Worm (Caenorhabditis elegans) whole organism, late embryonic: Measurements from ENCODE around the gene rabx-5.

Experiments used
- C08G9.2 ChIP-seq: sonication (generic microtip); optimal IDR thresholded peaks from 2 replicates; lab custom pipeline; 2016; ENCODE audit warnings: mild to moderate bottlenecking, missing genetic modification characterization, moderate library complexity, missing compliant biosample characterization
- K02D7.2 ChIP-seq: sonication (generic microtip); optimal IDR thresholded peaks from 2 replicates; lab custom pipeline; 2017; ENCODE audit warnings: mild to moderate bottlenecking, missing genetic modification characterization, missing compliant biosample characterization
- ahr-1 ChIP-seq: sonication (generic microtip); optimal IDR thresholded peaks from 2 replicates; lab custom pipeline; 2016; ENCODE audit warnings: missing genetic modification characterization, missing compliant biosample characterization
- ceh-14 ChIP-seq: sonication (generic microtip); optimal IDR thresholded peaks from 2 replicates; lab custom pipeline; 2016; ENCODE audit warnings: missing genotype, missing genetic modification characterization, missing compliant biosample characterization
- ceh-18 ChIP-seq: sonication (generic microtip); optimal IDR thresholded peaks from 2 replicates; lab custom pipeline; 2016; ENCODE audit warnings: missing genetic modification characterization, missing compliant biosample characterization
- ceh-19 ChIP-seq: fragments of 200-800 bp; sonication (Bioruptor generic); optimal IDR thresholded peaks from 2 replicates; lab custom pipeline; 2018; ENCODE audit warnings: mild to moderate bottlenecking, missing genetic modification characterization, missing compliant biosample characterization
- ceh-2 ChIP-seq: sonication (generic microtip); optimal IDR thresholded peaks from 2 replicates; lab custom pipeline; 2016; ENCODE audit warnings: missing genotype, missing genetic modification characterization, missing compliant biosample characterization
- ceh-24 ChIP-seq: sonication (generic microtip); optimal IDR thresholded peaks from 2 replicates; lab custom pipeline; 2016; ENCODE audit warnings: mild to moderate bottlenecking, missing genetic modification characterization, missing compliant biosample characterization
- ceh-30 ChIP-seq: fragments of 150-350 bp; optimal IDR thresholded peaks from 2 replicates; lab custom pipeline; 2014; ENCODE audit warnings: missing biosample characterization, missing genetic modification characterization
- ceh-31 ChIP-seq: sonication (generic microtip); optimal IDR thresholded peaks from 2 replicates; lab custom pipeline; 2016; ENCODE audit warnings: missing genetic modification characterization, missing compliant biosample characterization
- ceh-34 ChIP-seq: sonication (generic microtip); optimal IDR thresholded peaks from 2 replicates; lab custom pipeline; 2016; ENCODE audit warnings: mild to moderate bottlenecking, missing genetic modification characterization, missing compliant biosample characterization
- ceh-45 ChIP-seq: fragments of 200-800 bp; sonication (Bioruptor generic); IDR thresholded peaks from 2 replicates; pipeline ENCODE4 v1.3.6; 2022; ENCODE audit warnings: missing genetic modification reagents, missing genetic modification characterization, missing compliant biosample characterization
- ceh-48 ChIP-seq: sonication (generic microtip); optimal IDR thresholded peaks from 2 replicates; lab custom pipeline; 2016; ENCODE audit warnings: missing genetic modification characterization, inconsistent platforms, missing compliant biosample characterization
- ceh-6 ChIP-seq: fragments of 200-800 bp; sonication (Bioruptor generic); optimal IDR thresholded peaks from 2 replicates; lab custom pipeline; 2018; ENCODE audit warnings: mild to moderate bottlenecking, missing genetic modification characterization, missing compliant biosample characterization
- che-1 ChIP-seq: sonication (generic microtip); optimal IDR thresholded peaks from 2 replicates; lab custom pipeline; 2016; ENCODE audit warnings: mild to moderate bottlenecking, missing genetic modification characterization, missing compliant biosample characterization
- dmd-4 ChIP-seq: sonication (generic microtip); optimal IDR thresholded peaks from 2 replicates; lab custom pipeline; 2016; ENCODE audit warnings: borderline replicate concordance, missing genetic modification characterization, missing compliant biosample characterization
- dve-1 ChIP-seq: sonication (generic microtip); optimal IDR thresholded peaks from 2 replicates; lab custom pipeline; 2017; ENCODE audit warnings: antibody characterized with exemption, mild to moderate bottlenecking, missing genetic modification characterization, missing compliant biosample characterization
- elt-2 ChIP-seq: sonication (generic microtip); optimal IDR thresholded peaks from 2 replicates; lab custom pipeline; 2016; ENCODE audit warnings: missing genetic modification reagents, missing genetic modification characterization, missing compliant biosample characterization
- elt-4 ChIP-seq: sonication (generic microtip); optimal IDR thresholded peaks from 2 replicates; lab custom pipeline; 2016; ENCODE audit warnings: missing genetic modification characterization, missing compliant biosample characterization
- ets-4 ChIP-seq: sonication (generic microtip); optimal IDR thresholded peaks from 2 replicates; lab custom pipeline; 2016; ENCODE audit warnings: missing genetic modification characterization, missing compliant biosample characterization
- eyg-1 ChIP-seq: sonication (generic microtip); optimal IDR thresholded peaks from 2 replicates; lab custom pipeline; 2016; ENCODE audit warnings: missing genotype, missing genetic modification characterization, missing compliant biosample characterization
- fkh-10 ChIP-seq: fragments of 150-350 bp; optimal IDR thresholded peaks from 2 replicates; lab custom pipeline; 2014; ENCODE audit warnings: missing biosample characterization, missing genetic modification reagents, missing genetic modification characterization
- fkh-6 ChIP-seq: sonication (generic microtip); optimal IDR thresholded peaks from 2 replicates; lab custom pipeline; 2016; ENCODE audit warnings: missing genetic modification characterization, missing compliant biosample characterization
- gmeb-2 ChIP-seq: sonication (generic microtip); optimal IDR thresholded peaks from 2 replicates; lab custom pipeline; 2016; ENCODE audit warnings: missing genetic modification characterization, inconsistent platforms, missing compliant biosample characterization
- hlh-13 ChIP-seq: fragments of 200-800 bp; sonication (Bioruptor generic); optimal IDR thresholded peaks from 2 replicates; lab custom pipeline; 2018; ENCODE audit warnings: mild to moderate bottlenecking, missing genetic modification characterization, missing compliant biosample characterization
- hlh-15 ChIP-seq: sonication (generic microtip); optimal IDR thresholded peaks from 2 replicates; lab custom pipeline; 2016; ENCODE audit warnings: missing genetic modification characterization, missing compliant biosample characterization
- hlh-30 ChIP-seq: sonication (generic microtip); optimal IDR thresholded peaks from 2 replicates; lab custom pipeline; 2017; ENCODE audit warnings: antibody characterized with exemption, missing genetic modification characterization, missing compliant biosample characterization; ENCODE audit not compliant: insufficient read depth
- hlh-8 ChIP-seq: sonication (generic microtip); optimal IDR thresholded peaks from 2 replicates; lab custom pipeline; 2016; ENCODE audit warnings: missing genotype, missing genetic modification characterization, missing compliant biosample characterization
- lim-6 ChIP-seq: sonication (generic microtip); optimal IDR thresholded peaks from 2 replicates; lab custom pipeline; 2016; ENCODE audit warnings: missing genetic modification characterization, missing compliant biosample characterization
- lin-11 ChIP-seq: fragments of 200-800 bp; sonication (Bioruptor generic); optimal IDR thresholded peaks from 2 replicates; lab custom pipeline; 2018; ENCODE audit warnings: mild to moderate bottlenecking, missing genetic modification characterization, missing compliant biosample characterization
- madf-2 ChIP-seq: sonication (generic microtip); optimal IDR thresholded peaks from 2 replicates; lab custom pipeline; 2017; ENCODE audit warnings: missing genetic modification characterization, missing compliant biosample characterization
- nfya-1 ChIP-seq: sonication (generic microtip); optimal IDR thresholded peaks from 2 replicates; lab custom pipeline; 2017; ENCODE audit warnings: missing genetic modification characterization, mild to moderate bottlenecking, missing compliant biosample characterization, antibody characterized with exemption, moderate library complexity
- nhr-232 ChIP-seq: sonication (generic microtip); optimal IDR thresholded peaks from 2 replicates; lab custom pipeline; 2016; ENCODE audit warnings: missing genetic modification characterization, missing compliant biosample characterization
- odd-2 ChIP-seq: sonication (generic microtip); optimal IDR thresholded peaks from 2 replicates; lab custom pipeline; 2017; ENCODE audit warnings: antibody characterized with exemption, mild to moderate bottlenecking, missing genetic modification characterization, missing compliant biosample characterization
- pat-9 ChIP-seq: fragments of 200-800 bp; sonication (Bioruptor generic); optimal IDR thresholded peaks from 2 replicates; lab custom pipeline; 2018; ENCODE audit warnings: mild to moderate bottlenecking, missing genetic modification characterization, moderate library complexity, missing compliant biosample characterization
- pax-1 ChIP-seq: fragments of 150-350 bp; optimal IDR thresholded peaks from 2 replicates; lab custom pipeline; 2014; ENCODE audit warnings: missing biosample characterization, missing genetic modification characterization
- pha-2 ChIP-seq: sonication (generic microtip); optimal IDR thresholded peaks from 2 replicates; lab custom pipeline; 2017; ENCODE audit warnings: mild to moderate bottlenecking, missing genetic modification characterization, missing compliant biosample characterization
- pqm-1 ChIP-seq: sonication (generic microtip); optimal IDR thresholded peaks from 2 replicates; lab custom pipeline; 2016; ENCODE audit warnings: missing genetic modification characterization, missing compliant biosample characterization
- pros-1 ChIP-seq: fragments of 150-350 bp; optimal IDR thresholded peaks from 2 replicates; lab custom pipeline; 2014; ENCODE audit warnings: missing biosample characterization, missing genetic modification reagents, missing genetic modification characterization
- ref-2 ChIP-seq: sonication (generic microtip); optimal IDR thresholded peaks from 2 replicates; lab custom pipeline; 2016; ENCODE audit warnings: missing genetic modification characterization, missing compliant biosample characterization
- rnt-1 ChIP-seq: sonication (generic microtip); optimal IDR thresholded peaks from 2 replicates; lab custom pipeline; 2016; ENCODE audit warnings: missing genetic modification characterization, missing compliant biosample characterization
- sdc-2 ChIP-seq: sonication (generic microtip); optimal IDR thresholded peaks from 2 replicates; lab custom pipeline; 2016; ENCODE audit warnings: missing genotype, missing genetic modification characterization, missing compliant biosample characterization
- sox-2 ChIP-seq: fragments of 200-800 bp; sonication (Bioruptor generic); IDR thresholded peaks from 2 replicates; pipeline ENCODE4 v1.3.6; 2022; ENCODE audit warnings: missing genetic modification reagents, missing genetic modification characterization, missing compliant biosample characterization
- sox-4 ChIP-seq: sonication (generic microtip); optimal IDR thresholded peaks from 2 replicates; lab custom pipeline; 2017; ENCODE audit warnings: mild to moderate bottlenecking, missing genetic modification characterization, inconsistent platforms, missing compliant biosample characterization
- syd-9 ChIP-seq: sonication (generic microtip); optimal IDR thresholded peaks from 2 replicates; lab custom pipeline; 2016; ENCODE audit warnings: mild to moderate bottlenecking, missing genetic modification characterization, moderate library complexity, missing compliant biosample characterization
- tbx-2 ChIP-seq: sonication (generic microtip); optimal IDR thresholded peaks from 2 replicates; lab custom pipeline; 2016; ENCODE audit warnings: missing genetic modification characterization, missing compliant biosample characterization
- tbx-7 ChIP-seq: sonication (generic microtip); optimal IDR thresholded peaks from 2 replicates; lab custom pipeline; 2016; ENCODE audit warnings: missing genotype, missing genetic modification characterization, missing compliant biosample characterization
- ttx-3 ChIP-seq: sonication (generic microtip); optimal IDR thresholded peaks from 2 replicates; lab custom pipeline; 2016; ENCODE audit warnings: missing genetic modification reagents, missing genetic modification characterization, missing compliant biosample characterization
- unc-42 ChIP-seq: sonication (generic microtip); optimal IDR thresholded peaks from 2 replicates; lab custom pipeline; 2016; ENCODE audit warnings: missing genotype, missing genetic modification characterization, missing compliant biosample characterization
- unc-86 ChIP-seq: sonication (generic microtip); optimal IDR thresholded peaks from 2 replicates; lab custom pipeline; 2016; ENCODE audit warnings: missing genetic modification characterization, missing compliant biosample characterization
- zip-5 ChIP-seq: sonication (generic microtip); optimal IDR thresholded peaks from 2 replicates; lab custom pipeline; 2016; ENCODE audit warnings: missing genetic modification characterization, missing compliant biosample characterization
- ztf-16 ChIP-seq: sonication (generic microtip); optimal IDR thresholded peaks from 2 replicates; lab custom pipeline; 2017; ENCODE audit warnings: missing genetic modification characterization, missing compliant biosample characterization

Gene rabx-5

DNA sequence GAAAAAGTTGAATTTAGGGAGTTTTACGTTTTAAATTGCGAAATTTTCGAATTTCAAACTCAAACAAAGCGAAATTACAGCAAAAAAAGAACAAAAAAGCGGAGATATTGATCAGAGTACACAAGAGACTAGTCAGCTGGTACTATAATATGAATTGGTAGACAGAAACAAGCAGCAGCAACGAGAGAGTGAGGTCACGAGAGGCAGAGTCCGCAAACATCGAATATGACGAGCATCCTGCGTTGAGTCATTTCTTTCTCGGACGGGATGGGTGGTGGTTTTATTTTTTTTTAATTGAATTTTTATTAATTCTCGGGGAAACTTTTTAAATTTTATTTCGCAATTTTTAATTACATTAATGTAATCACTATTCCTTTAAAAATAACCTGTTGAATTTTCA lies 5.5 kb upstream of the rabx-5 start:
- TF ChIP-seq ceh-14 (tag; lab: Kevin White, UChicago) (peak; percentile 4), ets-4 (tag; lab: Kevin White, UChicago) (no peak), hlh-30 (tag; lab: Kevin White, UChicago) (peak; percentile 98), tbx-2 (tag; lab: Kevin White, UChicago) (no peak), ztf-16 (tag; lab: Kevin White, UChicago) (no peak), pax-1 (tag; lab: Kevin White, UChicago) (no peak), ttx-3 (tag; lab: Kevin White, UChicago) (no peak), ceh-24 (tag; lab: Kevin White, UChicago) (no peak), dve-1 (tag; lab: Kevin White, UChicago) (no peak), K02D7.2 (tag; lab: Kevin White, UChicago) (no peak), ceh-18 (tag; lab: Kevin White, UChicago) (peak; percentile 5), unc-42 (tag; lab: Kevin White, UChicago) (peak; percentile 34), hlh-15 (tag; lab: Kevin White, UChicago) (no peak), zip-5 (no peak), madf-2 (tag; lab: Kevin White, UChicago) (no peak), unc-86 (tag; lab: Kevin White, UChicago) (no peak), odd-2 (tag; lab: Kevin White, UChicago) (no peak), eyg-1 (tag; lab: Kevin White, UChicago) (no peak), rnt-1 (tag; lab: Kevin White, UChicago) (no peak), hlh-8 (tag; lab: Kevin White, UChicago) (no peak), nfya-1 (tag; lab: Kevin White, UChicago) (peak; percentile 11), lim-6 (tag; lab: Kevin White, UChicago) (no peak), ceh-45 (GFP tag; lab: Robert Waterston, UW) (no peak), ceh-2 (no peak), ceh-6 (GFP tag; lab: Kevin White, UChicago) (no peak), pha-2 (tag; lab: Kevin White, UChicago) (no peak), ceh-19 (GFP tag; lab: Kevin White, UChicago) (no peak), ceh-31 (peak; percentile 45), ref-2 (tag; lab: Kevin White, UChicago) (no peak), ceh-30 (tag; lab: Kevin White, UChicago) (no peak), ahr-1 (no peak), elt-4 (tag; lab: Kevin White, UChicago) (no peak), sdc-2 (tag; lab: Kevin White, UChicago) (no peak), sox-4 (tag; lab: Kevin White, UChicago) (no peak), gmeb-2 (tag; lab: Kevin White, UChicago) (no peak), fkh-6 (tag; lab: Kevin White, UChicago) (no peak), pros-1 (no peak), dmd-4 (tag; lab: Kevin White, UChicago) (no peak), lin-11 (tag; lab: Kevin White, UChicago) (no peak), fkh-10 (GFP tag; lab: Kevin White, UChicago) (no peak), hlh-13 (GFP tag; lab: Kevin White, UChicago) (no peak), ceh-34 (tag; lab: Kevin White, UChicago) (no peak), C08G9.2 (tag; lab: Kevin White, UChicago) (no peak), pat-9 (tag; lab: Kevin White, UChicago) (no peak), pqm-1 (tag; lab: Kevin White, UChicago) (no peak), sox-2 (GFP tag; lab: Robert Waterston, UW) (no peak), tbx-7 (tag; lab: Kevin White, UChicago) (no peak), che-1 (tag; lab: Kevin White, UChicago) (no peak), elt-2 (tag; lab: Kevin White, UChicago) (no peak), ceh-48 (no peak), nhr-232 (no peak), syd-9 (tag; lab: Kevin White, UChicago) (no peak)
